Worm (Caenorhabditis elegans) whole organism, L1 larva: ENCODE results near the gene ifas-1.

ENCODE experiments used
- aha-1 ChIP-seq: fragments of 150-350 bp; optimal IDR thresholded peaks from 2 replicates; lab custom pipeline; 2014; ENCODE audit warnings: missing biosample characterization, missing genetic modification characterization
- aly-2 ChIP-seq: fragments of 150-350 bp; optimal IDR thresholded peaks from 2 replicates; lab custom pipeline; 2014; ENCODE audit warnings: missing biosample characterization, missing genetic modification characterization
- ama-1 ChIP-seq: fragments of 150-350 bp; optimal IDR thresholded peaks from 2 replicates; lab custom pipeline; 2014
- ceh-82 ChIP-seq, 3 experiments: fragments of 150-350 bp in 1 of 3; sonication (generic microtip) in 2 of 3; optimal IDR thresholded peaks; 2 replicates each; lab custom pipeline; 2014 to 2017; ENCODE audit warnings: missing biosample characterization in 3 of 3, missing genetic modification characterization in 3 of 3
- ceh-88 ChIP-seq: fragments of 200-800 bp; sonication (Bioruptor generic); IDR thresholded peaks from 2 replicates; pipeline ENCODE4 v1.3.6; 2022; ENCODE audit warnings: missing genetic modification characterization, missing compliant biosample characterization
- dpl-1 ChIP-seq, 3 experiments: fragments of 150-350 bp in 2 of 3; sonication (generic microtip) in 1 of 3; optimal IDR thresholded peaks; 2 replicates each; lab custom pipeline; 2014 to 2017; ENCODE audit warnings: missing biosample characterization in 3 of 3, missing genetic modification characterization in 3 of 3, missing genetic modification reagents in 3 of 3
- dsc-1 ChIP-seq: sonication (generic microtip); optimal IDR thresholded peaks from 2 replicates; lab custom pipeline; 2016; ENCODE audit warnings: mild to moderate bottlenecking, missing genetic modification characterization, missing compliant biosample characterization
- efl-1 ChIP-seq, 4 experiments: fragments of 150-350 bp; optimal IDR thresholded peaks in 3 of 4; peaks in 1 of 4; 1 replicate in 1 of 4; 2 replicates in 3 of 4; lab custom pipeline; 2014; ENCODE audit warnings: missing biosample characterization in 2 of 4, missing genetic modification characterization in 2 of 4, missing genetic modification reagents in 2 of 4
- egl-13 ChIP-seq: sonication (generic microtip); optimal IDR thresholded peaks from 2 replicates; lab custom pipeline; 2016; ENCODE audit warnings: missing genotype, missing genetic modification reagents, missing genetic modification characterization, missing compliant biosample characterization
- egl-27 ChIP-seq, 2 experiments: fragments of 150-350 bp in 1 of 2; sonication (generic microtip); optimal IDR thresholded peaks; 3 replicates each; lab custom pipeline; 2017 to 2018; ENCODE audit warnings: missing biosample characterization in 2 of 2, missing genetic modification characterization in 2 of 2, missing genetic modification reagents in 2 of 2
- elt-3 ChIP-seq, 6 experiments: fragments of 150-350 bp in 1 of 6; sonication (generic microtip); optimal IDR thresholded peaks; 2 replicates each; lab custom pipeline; 2017 to 2018; ENCODE audit warnings: missing biosample characterization in 6 of 6, missing genetic modification characterization in 6 of 6, inconsistent platforms in 1 of 6
- fkh-10 ChIP-seq: sonication (generic microtip); optimal IDR thresholded peaks from 2 replicates; lab custom pipeline; 2017; ENCODE audit warnings: missing biosample characterization, missing genetic modification reagents, missing genetic modification characterization
- fkh-4 ChIP-seq: sonication (generic microtip); optimal IDR thresholded peaks from 2 replicates; lab custom pipeline; 2016; ENCODE audit warnings: missing compliant biosample characterization, missing genetic modification characterization, borderline replicate concordance
- fkh-8 ChIP-seq: sonication (generic microtip); optimal IDR thresholded peaks from 2 replicates; lab custom pipeline; 2016; ENCODE audit warnings: mild to moderate bottlenecking, missing genetic modification characterization, missing compliant biosample characterization
- fos-1 ChIP-seq: fragments of 150-350 bp; optimal IDR thresholded peaks from 2 replicates; lab custom pipeline; 2014; ENCODE audit warnings: missing biosample characterization, missing genetic modification characterization
- irx-1 ChIP-seq: sonication (generic microtip); optimal IDR thresholded peaks from 2 replicates; lab custom pipeline; 2016; ENCODE audit warnings: missing genetic modification characterization, missing compliant biosample characterization
- lin-13 ChIP-seq: fragments of 150-350 bp; optimal IDR thresholded peaks from 2 replicates; lab custom pipeline; 2014; ENCODE audit warnings: missing biosample characterization, missing genetic modification reagents, missing genetic modification characterization
- lin-14 ChIP-seq: fragments of 200-800 bp; sonication (Bioruptor generic); optimal IDR thresholded peaks from 2 replicates; lab custom pipeline; 2018; ENCODE audit warnings: mild to moderate bottlenecking, missing genetic modification characterization, moderate library complexity, missing compliant biosample characterization
- lir-3 ChIP-seq: sonication (generic microtip); optimal IDR thresholded peaks from 2 replicates; lab custom pipeline; 2016; ENCODE audit warnings: mild to moderate bottlenecking, missing genetic modification characterization, moderate library complexity, missing compliant biosample characterization; ENCODE audit not compliant: poor library complexity
- mab-9 ChIP-seq: fragments of 200-800 bp; sonication (Bioruptor generic); IDR thresholded peaks from 2 replicates; pipeline ENCODE4 v1.3.6; 2022; ENCODE audit warnings: missing genetic modification reagents, missing genetic modification characterization, missing compliant biosample characterization
- mef-2 ChIP-seq: fragments of 150-350 bp; optimal IDR thresholded peaks from 2 replicates; lab custom pipeline; 2014; ENCODE audit warnings: missing biosample characterization, missing genetic modification characterization
- nhr-11 ChIP-seq: fragments of 150-350 bp; optimal IDR thresholded peaks from 2 replicates; lab custom pipeline; 2014; ENCODE audit warnings: missing biosample characterization, missing genetic modification characterization
- nhr-12 ChIP-seq: sonication (generic microtip); optimal IDR thresholded peaks from 2 replicates; lab custom pipeline; 2017; ENCODE audit warnings: missing biosample characterization, missing genetic modification characterization
- nhr-19 ChIP-seq: fragments of 200-800 bp; sonication (Bioruptor generic); conservative IDR thresholded peaks from 2 replicates; pipeline ENCODE4 v1.3.6; 2022; ENCODE audit warnings: missing genetic modification characterization, missing compliant biosample characterization
- nhr-20 ChIP-seq: sonication (generic microtip); optimal IDR thresholded peaks from 2 replicates; lab custom pipeline; 2016; ENCODE audit warnings: mild to moderate bottlenecking, missing genetic modification characterization, missing compliant biosample characterization
- nhr-237 ChIP-seq: fragments of 150-350 bp; optimal IDR thresholded peaks from 2 replicates; lab custom pipeline; 2014; ENCODE audit warnings: missing biosample characterization, missing genetic modification characterization
- nhr-47 ChIP-seq: sonication (generic microtip); optimal IDR thresholded peaks from 2 replicates; lab custom pipeline; 2016; ENCODE audit warnings: mild to moderate bottlenecking, missing genetic modification characterization, moderate library complexity, missing compliant biosample characterization
- nhr-71 ChIP-seq: sonication (generic microtip); optimal IDR thresholded peaks from 2 replicates; lab custom pipeline; 2016; ENCODE audit warnings: mild to moderate bottlenecking, missing genetic modification characterization, moderate library complexity, missing compliant biosample characterization
- nhr-76 ChIP-seq: sonication (generic microtip); optimal IDR thresholded peaks from 2 replicates; lab custom pipeline; 2017; ENCODE audit warnings: missing biosample characterization, missing genetic modification characterization
- nhr-77 ChIP-seq: fragments of 150-350 bp; optimal IDR thresholded peaks from 2 replicates; lab custom pipeline; 2014; ENCODE audit warnings: missing biosample characterization, missing genetic modification characterization
- nhr-84 ChIP-seq: sonication (generic microtip); optimal IDR thresholded peaks from 2 replicates; lab custom pipeline; 2017; ENCODE audit warnings: missing biosample characterization, missing genetic modification characterization
- nhr-85 ChIP-seq: sonication (generic microtip); peaks from one replicate; lab custom pipeline; 2016; ENCODE audit warnings: missing genetic modification characterization, inconsistent platforms, missing compliant biosample characterization
- pag-3 ChIP-seq: sonication (generic microtip); optimal IDR thresholded peaks from 2 replicates; lab custom pipeline; 2017; ENCODE audit warnings: missing genetic modification characterization, mild to moderate bottlenecking, missing compliant biosample characterization, antibody characterized with exemption, borderline replicate concordance; ENCODE audit not compliant: insufficient read depth
- sox-4 ChIP-seq: sonication (generic microtip); optimal IDR thresholded peaks from 2 replicates; lab custom pipeline; 2016; ENCODE audit warnings: missing genetic modification characterization, missing compliant biosample characterization
- sptf-1 ChIP-seq: fragments of 150-350 bp; optimal IDR thresholded peaks from 2 replicates; lab custom pipeline; 2014; ENCODE audit warnings: missing biosample characterization, missing genetic modification characterization

ifas-1 gene

DNA sequence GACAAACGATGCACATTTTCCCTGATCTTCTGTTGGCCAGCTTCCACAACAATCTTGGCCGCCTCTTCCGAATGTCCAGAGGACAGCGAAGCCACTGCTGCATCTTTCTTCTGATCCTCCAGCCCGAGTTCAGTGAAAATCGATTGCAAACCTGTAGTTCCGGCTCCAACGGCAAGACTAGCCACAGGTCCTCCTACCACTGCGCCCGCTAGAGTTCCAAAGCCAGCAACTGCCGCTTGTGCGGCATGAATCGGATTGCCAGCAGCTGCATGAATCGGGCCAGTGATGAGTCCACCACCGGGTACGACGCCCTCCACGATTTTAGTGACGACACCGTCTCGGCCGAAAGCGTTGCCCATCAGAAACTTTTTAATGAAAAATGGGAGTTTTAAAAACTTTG is at the start of gene ifas-1:
TSS of gene ifas-1 (minus strand) at position 387 of the 400 bp plus-strand sequence.
- TF ChIP-seq ceh-82 (tag; optimal IDR thresholded peaks at IDR 0.05; lab: Kevin White, UChicago), result no peak
- TF ChIP-seq ama-1, result no peak
- no peak for TF ChIP-seq sptf-1 (tag; lab: Kevin White, UChicago)
- TF ChIP-seq, all 84 proteins: peak for 0

DNA sequence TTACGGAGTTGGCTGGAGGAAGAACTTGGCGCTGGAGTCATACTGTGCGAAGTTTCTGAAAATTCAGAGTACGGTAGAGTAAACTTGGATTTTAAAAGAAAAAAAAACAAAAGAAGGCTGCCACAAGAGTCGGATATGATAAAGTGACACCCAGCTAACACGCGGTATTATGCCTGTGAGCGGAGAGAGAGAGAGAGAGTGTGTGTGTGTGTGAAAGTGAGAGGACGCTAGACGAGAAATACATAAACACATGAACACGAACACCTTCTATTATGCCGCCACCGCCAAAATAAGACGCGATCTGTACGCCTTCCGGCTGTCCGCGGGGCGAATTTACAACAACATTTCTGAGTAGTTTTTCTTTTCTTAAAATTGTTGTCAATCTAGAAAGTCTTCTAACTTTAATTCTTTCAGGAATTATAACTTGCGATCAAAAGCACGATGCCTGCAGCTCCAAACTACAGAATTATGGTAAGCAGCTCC is 48.4 kb upstream of the ifas-1 start, which contains the start of gene F12E12.6:
TSS of gene F12E12.6 (minus strand) at position 51 of the 483 bp plus-strand sequence.
- no peak for TF ChIP-seq lin-13 (GFP tag; lab: Kevin White, UChicago)
- TF ChIP-seq nhr-20 (tag; lab: Kevin White, UChicago), result no peak
- no peak for TF ChIP-seq nhr-47 (tag; lab: Kevin White, UChicago)
- TF ChIP-seq mef-2 (tag; lab: Kevin White, UChicago), result no peak
- TF ChIP-seq nhr-85 (tag; lab: Kevin White, UChicago), result no peak
- no peak for TF ChIP-seq aha-1 (tag; lab: Kevin White, UChicago)
- no peak for TF ChIP-seq irx-1 (tag; lab: Kevin White, UChicago)
- TF ChIP-seq elt-3 (tag; optimal IDR thresholded peaks at IDR 0.05; lab: Kevin White, UChicago), result no peak
- no peak for TF ChIP-seq fkh-4 (tag; lab: Kevin White, UChicago)
- TF ChIP-seq lir-3 (tag; lab: Kevin White, UChicago), result no peak
- TF ChIP-seq dpl-1 (GFP tag; optimal IDR thresholded peaks at IDR 0.05; lab: Kevin White, UChicago), result no peak
- no peak for TF ChIP-seq fos-1 (tag; lab: Kevin White, UChicago)
- TF ChIP-seq ama-1, result no peak
- TF ChIP-seq efl-1 (optimal IDR thresholded peaks at IDR 0.05; lab: Kevin White, UChicago), result no peak
- no peak for TF ChIP-seq efl-1 (GFP tag; optimal IDR thresholded peaks at IDR 0.05 in 1 of 2; lab: Kevin White, UChicago)
- TF ChIP-seq nhr-19 (GFP tag; lab: Robert Waterston, UW), result no peak
- no peak for TF ChIP-seq pag-3 (tag; lab: Kevin White, UChicago)
- no peak for TF ChIP-seq egl-13 (tag; lab: Kevin White, UChicago)
- no peak for TF ChIP-seq sox-4

DNA sequence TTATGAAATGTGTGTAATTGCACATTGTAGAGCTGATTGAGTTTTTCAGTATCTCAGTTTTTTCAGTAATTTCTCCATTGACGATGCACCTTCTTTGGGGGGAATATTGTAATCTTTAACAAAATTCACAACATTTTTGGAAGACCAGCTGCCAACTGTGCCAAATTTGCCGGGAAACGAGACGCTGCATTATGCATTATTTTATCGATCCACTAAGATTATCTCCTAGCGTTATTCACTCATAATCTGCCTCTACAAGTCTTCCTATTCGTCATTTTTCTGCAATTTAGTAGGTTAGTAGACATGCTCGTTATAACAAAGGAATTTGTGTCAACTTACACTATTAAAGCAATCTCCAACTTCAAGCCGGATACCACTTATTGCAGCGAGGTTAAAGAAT is 43.2 kb upstream of the ifas-1 start, which contains the start of the genes sdz-12 and bath-31:
TSS of gene sdz-12 (minus strand) at position 101 of the 400 bp plus-strand sequence.
TSS of gene bath-31 (plus strand) at position 251 of the 400 bp plus-strand sequence.
- TF ChIP-seq fkh-10 (no peak), nhr-85 (tag; lab: Kevin White, UChicago) (no peak), nhr-237 (tag; lab: Kevin White, UChicago) (no peak), egl-27 (tag; optimal IDR thresholded peaks at IDR 0.05; lab: Kevin White, UChicago) (no peak), nhr-11 (tag; lab: Kevin White, UChicago) (no peak), fkh-4 (tag; lab: Kevin White, UChicago) (no peak)

ce11 chrII:3727996-3728395 is 39.5 kb upstream of the ifas-1 start, which contains the start of gene C46E10.8:
C46E10.8 (minus strand) TSS chrII:3728096.
- no peak for TF ChIP-seq fkh-10
- no peak for TF ChIP-seq lir-3 (tag; lab: Kevin White, UChicago)
- no peak for TF ChIP-seq lin-14
- TF ChIP-seq mab-9, result no peak

DNA sequence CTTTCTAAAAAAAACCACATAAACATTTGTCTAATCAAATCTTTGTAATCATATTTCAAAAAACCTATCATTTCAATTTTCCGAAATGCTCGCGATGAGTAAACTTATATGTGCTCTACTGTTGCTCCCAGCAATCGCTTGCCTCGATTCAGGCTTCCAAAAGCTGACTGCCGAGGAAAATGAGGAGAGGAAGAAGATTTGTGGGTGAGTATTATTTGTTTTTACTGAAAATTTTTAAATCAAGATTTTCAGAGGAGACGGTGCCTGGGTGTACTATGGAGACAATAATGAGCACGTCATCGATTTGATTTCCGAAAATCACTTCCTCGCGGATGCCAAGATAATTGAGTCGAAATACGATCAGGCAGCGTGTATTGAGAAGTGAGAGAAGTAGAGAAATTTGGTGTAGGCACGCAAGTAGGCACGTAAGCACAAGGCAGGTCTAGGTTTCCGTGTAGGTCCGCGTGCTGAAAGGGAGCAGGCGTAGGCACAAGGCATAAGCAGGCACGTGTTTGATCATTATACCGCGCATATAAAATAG is 35.7 kb upstream of the ifas-1 start, which contains the start of gene C46E10.1:
TSS of gene C46E10.1 (plus strand) at position 51 of the 541 bp plus-strand sequence.
- TF ChIP-seq nhr-11 (tag; lab: Kevin White, UChicago), result no peak
- no peak for TF ChIP-seq irx-1 (tag; lab: Kevin White, UChicago)

DNA sequence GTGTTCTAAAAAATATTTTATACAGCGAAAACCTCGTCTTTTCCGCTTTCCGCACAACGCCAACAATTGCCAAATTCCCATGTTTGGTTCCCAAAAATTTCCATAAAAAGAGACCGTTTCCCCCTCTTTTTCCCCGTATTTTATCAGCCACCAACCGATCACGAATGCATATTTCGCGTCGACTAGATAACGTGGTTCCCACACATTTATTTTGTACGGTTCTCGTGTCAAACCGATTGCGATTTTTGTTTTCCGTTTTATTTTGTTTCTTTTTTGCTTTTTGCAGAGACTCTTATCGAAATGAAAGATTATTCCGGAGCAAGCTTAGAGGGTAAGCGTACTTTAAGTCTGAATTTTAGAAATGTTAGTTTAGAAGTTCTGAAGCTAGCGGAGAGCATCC is 32.5 kb upstream of the ifas-1 start, which contains the start of gene C46E10.3:
TSS of gene C46E10.3 (plus strand) at position 301 of the 400 bp plus-strand sequence.
- TF ChIP-seq fkh-4 (tag; lab: Kevin White, UChicago) (no peak), aly-2 (tag; lab: Kevin White, UChicago) (no peak), irx-1 (tag; lab: Kevin White, UChicago) (no peak), ceh-88 (GFP tag; lab: Robert Waterston, UW) (no peak), mab-9 (no peak), nhr-76 (tag; lab: Kevin White, UChicago) (no peak), nhr-85 (tag; lab: Kevin White, UChicago) (no peak), dsc-1 (no peak), nhr-77 (tag; lab: Kevin White, UChicago) (no peak), nhr-12 (tag; lab: Kevin White, UChicago) (no peak), fkh-8 (tag; lab: Kevin White, UChicago) (no peak), nhr-237 (tag; lab: Kevin White, UChicago) (no peak), nhr-71 (tag; lab: Kevin White, UChicago) (no peak), nhr-84 (tag; lab: Kevin White, UChicago) (no peak)
